Worm (Caenorhabditis elegans) whole organism, mixed stage, embryonic: Measurements from ENCODE around the gene syx-16.

ENCODE experiments used
- ceh-39 ChIP-seq: fragments of 150-350 bp; optimal IDR thresholded peaks from 2 replicates; lab custom pipeline; 2014; ENCODE audit warnings: missing biosample characterization, missing genetic modification characterization
- elt-3 ChIP-seq: fragments of 150-350 bp; optimal IDR thresholded peaks from 2 replicates; lab custom pipeline; 2014; ENCODE audit warnings: missing biosample characterization, missing genetic modification characterization
- mep-1 ChIP-seq: fragments of 150-350 bp; optimal IDR thresholded peaks from 2 replicates; lab custom pipeline; 2017; ENCODE audit warnings: missing biosample characterization, missing genetic modification reagents, missing genetic modification characterization, inconsistent platforms
- nhr-237 ChIP-seq: fragments of 150-350 bp; optimal IDR thresholded peaks from 2 replicates; lab custom pipeline; 2014; ENCODE audit warnings: missing biosample characterization, missing genetic modification characterization
- pha-4 ChIP-seq: fragments of 150-350 bp; optimal IDR thresholded peaks from 2 replicates; lab custom pipeline; 2018; ENCODE audit warnings: missing biosample characterization, missing genetic modification reagents, missing genetic modification characterization
- sem-2 ChIP-seq: fragments of 200-800 bp; sonication (Bioruptor generic); optimal IDR thresholded peaks from 2 replicates; lab custom pipeline; 2018; ENCODE audit warnings: mild to moderate bottlenecking, missing genetic modification characterization, missing compliant biosample characterization
- unc-39 ChIP-seq: fragments of 150-350 bp; optimal IDR thresholded peaks from 2 replicates; lab custom pipeline; 2014; ENCODE audit warnings: missing biosample characterization, missing genetic modification characterization
- ztf-11 ChIP-seq: fragments of 150-350 bp; optimal IDR thresholded peaks from 2 replicates; lab custom pipeline; 2014; ENCODE audit warnings: missing biosample characterization, missing genetic modification characterization

- TF ChIP-seq nhr-237 (no peak), mep-1 (tag; lab: Kevin White, UChicago) (no peak), ceh-39 (no peak), ztf-11 (tag; lab: Kevin White, UChicago) (no peak), elt-3 (tag; lab: Kevin White, UChicago) (no peak), unc-39 (tag; lab: Kevin White, UChicago) (no peak), sem-2 (GFP tag; lab: Kevin White, UChicago) (no peak), pha-4 (tag; lab: Kevin White, UChicago) (no peak)
Measured at ce11 chrIII:5179166-5179565, 29.7 kb downstream of the syx-16 start.
